Fruit fly (Drosophila melanogaster): ENCODE results near the gene E5.
A peak's percentile ranks its signal among the peaks of the same experiment; 100 is the strongest.

E5 gene

dm6 chr3R:13914760-13915417 is 40.2 kb upstream of the E5 start (continued):
- TF ChIP-seq pfk (GFP tag; optimal IDR thresholded peaks at IDR 0.05) (no peak), her (GFP tag; optimal IDR thresholded peaks at IDR 0.05) (peak; percentile 63), hth (optimal IDR thresholded peaks at IDR 0.05) (no peak), Usf (GFP tag; optimal IDR thresholded peaks at IDR 0.05) (peak; percentile 40), CG17359 (tag; optimal IDR thresholded peaks at IDR 0.05) (peak; percentile 81), NfI (GFP tag; optimal IDR thresholded peaks at IDR 0.05) (peak; percentile 47), Dip3 (GFP tag; optimal IDR thresholded peaks at IDR 0.05) (peak; percentile 37), shn (GFP tag; optimal IDR thresholded peaks at IDR 0.05) (peak; percentile 44), bowl (GFP tag; IDR thresholded peaks at IDR 0.05) (peak; percentile 54; the same call in 1 of the 2 replicates), CG13775 (GFP tag; optimal IDR thresholded peaks at IDR 0.05) (peak; percentile 51), sd (tag; optimal IDR thresholded peaks at IDR 0.05) (peak; percentile 25), Dref (GFP tag; IDR thresholded peaks at IDR 0.05) (peak; percentile 27; the same call in 1 of the 2 replicates), Dp (GFP tag; optimal IDR thresholded peaks at IDR 0.05) (no peak), E2f2 (GFP tag; IDR thresholded peaks at IDR 0.05) (peak; percentile 52), MTF-1 (GFP tag; optimal IDR thresholded peaks at IDR 0.05; ENCODE audit: borderline replicate concordance) (peak; percentile 47), CG15479 (GFP tag; optimal IDR thresholded peaks at IDR 0.05) (no peak), Hmr (GFP tag; optimal IDR thresholded peaks at IDR 0.05) (peak; percentile 64), HLH4C (GFP tag; IDR thresholded peaks at IDR 0.05; ENCODE audit: partially characterized antibody) (no peak), CG9817 (tag; optimal IDR thresholded peaks at IDR 0.05) (peak; percentile 58), ac (GFP tag; optimal IDR thresholded peaks at IDR 0.05) (no peak), CG14860 (GFP tag; IDR thresholded peaks at IDR 0.05; ENCODE audit: partially characterized antibody) (no peak), ems (GFP tag; optimal IDR thresholded peaks at IDR 0.05) (peak; percentile 84), Dfd (GFP tag; optimal IDR thresholded peaks at IDR 0.05) (no peak), p53 (GFP tag; optimal IDR thresholded peaks at IDR 0.05) (peak; percentile 45), chm (GFP tag; IDR thresholded peaks at IDR 0.05) (peak; percentile 85), unc-4 (GFP tag; IDR thresholded peaks at IDR 0.05; ENCODE audit: partially characterized antibody) (no peak), CG16779 (GFP tag; IDR thresholded peaks at IDR 0.05) (peak; percentile 75; the same call in 1 of the 2 replicates), sob (GFP tag; IDR thresholded peaks at IDR 0.05) (peak; percentile 83), croc (GFP tag; conservative IDR thresholded peaks at IDR 0.05) (peak; percentile 57; the same call in 2 of the 3 replicates), CG2875 (GFP tag; optimal IDR thresholded peaks at IDR 0.05) (peak; percentile 55), CG33213 (GFP tag; optimal IDR thresholded peaks at IDR 0.05) (peak; percentile 65), CG2202 (tag; optimal IDR thresholded peaks at IDR 0.05) (peak; percentile 55), Hr3 (GFP tag; optimal IDR thresholded peaks at IDR 0.05) (peak; percentile 48), D19A (tag; optimal IDR thresholded peaks at IDR 0.05) (peak; percentile 64), D19B (GFP tag; optimal IDR thresholded peaks at IDR 0.05) (peak; percentile 48), CkIIα-i1 (GFP tag; IDR thresholded peaks at IDR 0.05) (no peak), fd3F (GFP tag; optimal IDR thresholded peaks at IDR 0.05) (peak; percentile 20), disco-r (GFP tag; optimal IDR thresholded peaks at IDR 0.05) (peak; percentile 65), CG30403 (GFP tag; optimal IDR thresholded peaks at IDR 0.05) (peak; percentile 80), ssp (GFP tag; IDR thresholded peaks at IDR 0.05) (peak; percentile 58), eyg (GFP tag; optimal IDR thresholded peaks at IDR 0.05) (peak; percentile 66), CG5245 (GFP tag; optimal IDR thresholded peaks at IDR 0.05) (peak; percentile 62), Lpt (GFP tag; optimal IDR thresholded peaks at IDR 0.05) (no peak), CG8290 (GFP tag; optimal IDR thresholded peaks at IDR 0.05) (peak; percentile 53), CG8290 (tag; optimal IDR thresholded peaks at IDR 0.05) (peak in 1 of 2 experiments; percentile 65), hb (GFP tag; IDR thresholded peaks at IDR 0.05; ENCODE audit: partially characterized antibody) (no peak), tio (GFP tag; optimal IDR thresholded peaks at IDR 0.05) (peak; percentile 56), CG12942 (GFP tag; optimal IDR thresholded peaks at IDR 0.05) (peak; percentile 51), CG8765 (GFP tag; IDR thresholded peaks at IDR 0.05) (peak; percentile 59), eve (GFP tag; optimal IDR thresholded peaks at IDR 0.05) (peak in 1 of 2 experiments; percentile 79)

Data from whole organism, embryonic.